Fruit fly (Drosophila melanogaster) whole organism, embryonic: ENCODE data around the gene mib1.

Source experiments
- CG11398 ChIP-seq: fragments of 200-800 bp; sonication (Bioruptor generic); optimal IDR thresholded peaks from 2 replicates; lab custom pipeline; 2016; ENCODE audit warnings: missing biosample characterization, missing genetic modification characterization
- CG11723 ChIP-seq: fragments of 200-800 bp; sonication (Bioruptor generic); optimal IDR thresholded peaks from 2 replicates; lab custom pipeline; 2017; ENCODE audit warnings: missing biosample characterization, mild to moderate bottlenecking, missing genetic modification characterization
- CG14050 ChIP-seq: fragments of 200-800 bp; sonication (Bioruptor generic); IDR thresholded peaks from 3 replicates; pipeline ENCODE4 v1.3.6; 2022; ENCODE audit warnings: missing biosample characterization, missing genetic modification characterization
- CG15011 ChIP-seq: fragments of 200-800 bp; sonication (Bioruptor generic); optimal IDR thresholded peaks from 3 replicates; lab custom pipeline; 2018; ENCODE audit warnings: missing biosample characterization, mild to moderate bottlenecking, missing genetic modification characterization
- CG15073 ChIP-seq: fragments of 200-800 bp; sonication (Bioruptor generic); optimal IDR thresholded peaks from 2 replicates; lab custom pipeline; 2016; ENCODE audit warnings: missing biosample characterization, missing genetic modification characterization
- CG15269 ChIP-seq: fragments of 200-800 bp; sonication (Bioruptor generic); optimal IDR thresholded peaks from 2 replicates; lab custom pipeline; 2018; ENCODE audit warnings: missing biosample characterization, mild to moderate bottlenecking, missing genetic modification characterization, moderate library complexity
- CG17385 ChIP-seq: fragments of 200-800 bp; sonication (Bioruptor generic); optimal IDR thresholded peaks from 3 replicates; lab custom pipeline; 2018; ENCODE audit warnings: missing biosample characterization, mild to moderate bottlenecking, missing genetic modification characterization
- CG2678 ChIP-seq: fragments of 200-800 bp; sonication (Bioruptor generic); optimal IDR thresholded peaks from 3 replicates; lab custom pipeline; 2019; ENCODE audit warnings: missing biosample characterization, mild to moderate bottlenecking, missing genetic modification characterization, moderate library complexity
- CG3281 ChIP-seq: fragments of 200-800 bp; sonication (Bioruptor generic); optimal IDR thresholded peaks from 3 replicates; lab custom pipeline; 2017; ENCODE audit warnings: missing biosample characterization, mild to moderate bottlenecking, missing genetic modification characterization
- CG4424 ChIP-seq: fragments of 200-800 bp; sonication (Bioruptor generic); optimal IDR thresholded peaks from 3 replicates; lab custom pipeline; 2016; ENCODE audit warnings: missing biosample characterization, missing genetic modification characterization
- CG4617 ChIP-seq: fragments of 200-800 bp; sonication (Bioruptor generic); optimal IDR thresholded peaks from 3 replicates; lab custom pipeline; 2016; ENCODE audit warnings: missing biosample characterization, missing genetic modification characterization, borderline replicate concordance
- CG4820 ChIP-seq: fragments of 200-800 bp; sonication (Bioruptor generic); optimal IDR thresholded peaks from 3 replicates; lab custom pipeline; 2016; ENCODE audit warnings: missing biosample characterization, missing genetic modification characterization
- CG8089 ChIP-seq: fragments of 200-800 bp; sonication (Bioruptor generic); optimal IDR thresholded peaks from 3 replicates; lab custom pipeline; 2016; ENCODE audit warnings: missing biosample characterization, missing genetic modification characterization
- CG8281 ChIP-seq: fragments of 200-800 bp; sonication (Bioruptor generic); optimal IDR thresholded peaks from 2 replicates; lab custom pipeline; 2018; ENCODE audit warnings: missing biosample characterization, mild to moderate bottlenecking, missing genetic modification characterization, moderate library complexity
- CkIIα-i1 ChIP-seq: fragments of 200-800 bp; sonication (Bioruptor generic); IDR thresholded peaks from 2 replicates; pipeline ENCODE4 v1.3.6; 2022; ENCODE audit warnings: missing biosample characterization, missing genetic modification characterization
- D19A ChIP-seq: fragments of 200-800 bp; optimal IDR thresholded peaks from 3 replicates; lab custom pipeline; 2019; ENCODE audit warnings: missing biosample characterization, mild to moderate bottlenecking, missing genetic modification characterization, moderate library complexity
- Dll ChIP-seq: fragments of 200-800 bp; sonication (Bioruptor generic); IDR thresholded peaks from 4 replicates; pipeline ENCODE4 v1.3.6; 2022; ENCODE audit warnings: missing biosample characterization, missing genetic modification characterization; ENCODE audit not compliant: partially characterized antibody
- Drgx ChIP-seq: fragments of 200-800 bp; sonication (Bioruptor generic); IDR thresholded peaks from 2 replicates; pipeline ENCODE4 v1.3.6; 2022; ENCODE audit warnings: missing biosample characterization, missing genetic modification characterization
- Hey ChIP-seq: fragments of 200-800 bp; sonication (Bioruptor generic); optimal IDR thresholded peaks from 3 replicates; lab custom pipeline; 2018; ENCODE audit warnings: missing biosample characterization, mild to moderate bottlenecking, missing genetic modification characterization
- HmgD ChIP-seq: fragments of 200-800 bp; sonication (Bioruptor generic); optimal IDR thresholded peaks from 3 replicates; lab custom pipeline; 2016; ENCODE audit warnings: missing biosample characterization, missing genetic modification characterization
- Hr3 ChIP-seq: fragments of 200-800 bp; sonication (Bioruptor generic); optimal IDR thresholded peaks from 3 replicates; lab custom pipeline; 2016; ENCODE audit warnings: missing biosample characterization, missing genetic modification characterization
- Kr ChIP-seq: fragments of 200-800 bp; sonication (Bioruptor generic); optimal IDR thresholded peaks from 2 replicates; lab custom pipeline; 2017; ENCODE audit warnings: missing biosample characterization, mild to moderate bottlenecking, missing genetic modification characterization
- Nf-YC ChIP-seq: fragments of 200-800 bp; optimal IDR thresholded peaks from 3 replicates; lab custom pipeline; 2019; ENCODE audit warnings: missing biosample characterization, mild to moderate bottlenecking, missing genetic modification characterization, moderate library complexity
- Oaz ChIP-seq: fragments of 200-800 bp; sonication (Bioruptor generic); IDR thresholded peaks from 2 replicates; pipeline ENCODE4 v1.3.6; 2022; ENCODE audit warnings: missing biosample characterization, missing genetic modification characterization
- Oli ChIP-seq: fragments of 200-800 bp; sonication (Bioruptor generic); optimal IDR thresholded peaks from 2 replicates; lab custom pipeline; 2018; ENCODE audit warnings: missing biosample characterization, mild to moderate bottlenecking, missing genetic modification characterization, moderate library complexity
- Pdp1 ChIP-seq, 2 experiments: fragments of 200-800 bp; sonication (Bioruptor generic); optimal IDR thresholded peaks; 3 replicates each; lab custom pipeline; 2016; ENCODE audit warnings: missing biosample characterization in 2 of 2, missing genetic modification characterization in 2 of 2, mild to moderate bottlenecking in 1 of 2, moderate library complexity in 1 of 2
- Side ChIP-seq: fragments of 200-800 bp; sonication (Bioruptor generic); optimal IDR thresholded peaks from 2 replicates; lab custom pipeline; 2016; ENCODE audit warnings: missing biosample characterization, missing genetic modification characterization
- Ssrp ChIP-seq: fragments of 200-800 bp; sonication (Bioruptor generic); optimal IDR thresholded peaks from 2 replicates; lab custom pipeline; 2018; ENCODE audit warnings: missing biosample characterization, mild to moderate bottlenecking, missing genetic modification characterization, moderate library complexity
- bab2 ChIP-seq: fragments of 200-800 bp; sonication (Bioruptor generic); optimal IDR thresholded peaks from 2 replicates; lab custom pipeline; 2016; ENCODE audit warnings: missing biosample characterization, missing genetic modification characterization
- dati ChIP-seq: fragments of 200-800 bp; sonication (Bioruptor generic); IDR thresholded peaks from 2 replicates; pipeline ENCODE4 v1.3.6; 2022; ENCODE audit warnings: missing biosample characterization, missing genetic modification characterization
- dm ChIP-seq: fragments of 200-800 bp; sonication (Bioruptor generic); optimal IDR thresholded peaks from 3 replicates; lab custom pipeline; 2016; ENCODE audit warnings: missing biosample characterization, missing genetic modification characterization
- eve ChIP-seq, 2 experiments: fragments of >200 bp; optimal IDR thresholded peaks; 2 replicates each; lab custom pipeline; 2017; ENCODE audit warnings: missing biosample characterization in 2 of 2, missing genetic modification characterization in 2 of 2
- eyg ChIP-seq: fragments of 200-800 bp; sonication (Bioruptor generic); optimal IDR thresholded peaks from 3 replicates; lab custom pipeline; 2016; ENCODE audit warnings: missing biosample characterization, missing genetic modification characterization
- fd102C ChIP-seq: fragments of 200-800 bp; sonication (Bioruptor generic); optimal IDR thresholded peaks from 2 replicates; lab custom pipeline; 2018; ENCODE audit warnings: missing biosample characterization, mild to moderate bottlenecking, missing genetic modification characterization, moderate library complexity
- fd64A ChIP-seq: fragments of 200-800 bp; sonication (Bioruptor generic); optimal IDR thresholded peaks from 3 replicates; lab custom pipeline; 2018; ENCODE audit warnings: missing biosample characterization, mild to moderate bottlenecking, missing genetic modification characterization
- grn ChIP-seq: fragments of 200-800 bp; sonication (Bioruptor generic); optimal IDR thresholded peaks from 3 replicates; lab custom pipeline; 2017; ENCODE audit warnings: missing biosample characterization, missing genetic modification characterization
- her ChIP-seq: fragments of 200-800 bp; sonication (Bioruptor generic); optimal IDR thresholded peaks from 2 replicates; lab custom pipeline; 2016; ENCODE audit warnings: missing biosample characterization, missing genetic modification characterization
- hkb ChIP-seq, 2 experiments: fragments of 200-800 bp in 1 of 2; fragments of >200 bp in 1 of 2; sonication (Bioruptor generic) in 1 of 2; IDR thresholded peaks in 1 of 2; optimal IDR thresholded peaks in 1 of 2; 2 replicates each; pipeline versions ENCODE4 v1.3.6 to Lab custom; 2017 to 2022; ENCODE audit warnings: missing biosample characterization in 1 of 2, missing genetic modification characterization in 1 of 2
- insv ChIP-seq, 2 experiments: fragments of 200-800 bp; sonication (Bioruptor generic); optimal IDR thresholded peaks; 3 replicates each; lab custom pipeline; 2016 to 2018; ENCODE audit warnings: missing biosample characterization in 2 of 2, missing genetic modification characterization in 2 of 2
- jing ChIP-seq: fragments of 200-800 bp; sonication (Bioruptor generic); optimal IDR thresholded peaks from 2 replicates; lab custom pipeline; 2018; ENCODE audit warnings: missing biosample characterization, mild to moderate bottlenecking, missing genetic modification characterization
- mam ChIP-seq: fragments of 200-800 bp; sonication (Bioruptor generic); optimal IDR thresholded peaks from 3 replicates; lab custom pipeline; 2016; ENCODE audit warnings: missing biosample characterization, missing genetic modification characterization
- mld ChIP-seq: fragments of 200-800 bp; sonication (Bioruptor generic); IDR thresholded peaks from 3 replicates; pipeline ENCODE4 v1.3.6; 2022; ENCODE audit warnings: missing biosample characterization, missing genetic modification characterization; ENCODE audit not compliant: partially characterized antibody
- nerfin-2 ChIP-seq: fragments of 200-800 bp; sonication (Bioruptor generic); IDR thresholded peaks from 2 replicates; pipeline ENCODE4 v1.3.6; 2022; ENCODE audit warnings: missing biosample characterization, missing genetic modification characterization; ENCODE audit not compliant: partially characterized antibody
- otp ChIP-seq: fragments of 200-800 bp; sonication (Bioruptor generic); IDR thresholded peaks from 3 replicates; pipeline ENCODE4, ENCODE4 v1.3.6; 2022; ENCODE audit warnings: missing biosample characterization, missing genetic modification characterization
- psq ChIP-seq: fragments of 200-800 bp; sonication (Bioruptor generic); optimal IDR thresholded peaks from 2 replicates; lab custom pipeline; 2017; ENCODE audit warnings: missing biosample characterization, missing genetic modification characterization
- sens-2 ChIP-seq: fragments of 200-800 bp; sonication (Bioruptor generic); IDR thresholded peaks from 2 replicates; pipeline ENCODE4 v1.3.6; 2022; ENCODE audit warnings: missing biosample characterization, missing genetic modification characterization
- stwl ChIP-seq: fragments of 200-800 bp; sonication (Bioruptor generic); optimal IDR thresholded peaks from 3 replicates; lab custom pipeline; 2018; ENCODE audit warnings: missing biosample characterization, mild to moderate bottlenecking, missing genetic modification characterization, moderate library complexity
- tup ChIP-seq: fragments of 200-800 bp; sonication (Bioruptor generic); optimal IDR thresholded peaks from 2 replicates; lab custom pipeline; 2016; ENCODE audit warnings: missing biosample characterization, mild to moderate bottlenecking, missing genetic modification characterization, moderate library complexity
- unpg ChIP-seq: fragments of 200-800 bp; sonication (Bioruptor generic); optimal IDR thresholded peaks from 3 replicates; lab custom pipeline; 2018; ENCODE audit warnings: missing biosample characterization, mild to moderate bottlenecking, missing genetic modification characterization, moderate library complexity
- wor ChIP-seq: fragments of 200-800 bp; sonication (Bioruptor generic); IDR thresholded peaks from 2 replicates; pipeline ENCODE4 v1.3.6; 2022; ENCODE audit warnings: missing biosample characterization, missing genetic modification characterization
- zfh1 ChIP-seq: fragments of 200-800 bp; sonication (Bioruptor generic); IDR thresholded peaks from 3 replicates; pipeline ENCODE4 v1.3.6; 2022; ENCODE audit warnings: missing biosample characterization, missing genetic modification characterization

Gene mib1

dm6 chr3L:16051719-16052122 is 40.1 kb upstream of the mib1 start, which contains the start of gene Mbs (continued):
- TF ChIP-seq Hey (no peak), Kr (GFP tag; lab: Kevin White, UChicago) (no peak), CG2678 (tag; lab: Kevin White, UChicago) (peak; percentile 1), CG4820 (GFP tag; lab: Kevin White, UChicago) (no peak), Nf-YC (tag; lab: Kevin White, UChicago) (peak; percentile 31), zfh1 (GFP tag; lab: Robert Waterston, UW) (no peak; the same call in 2 of the 3 replicates), Oli (tag; lab: Kevin White, UChicago) (no peak), CG3281 (GFP tag; lab: Kevin White, UChicago) (no peak), dm (GFP tag; lab: Kevin White, UChicago) (no peak), Drgx (GFP tag; lab: Robert Waterston, UW) (no peak), dati (GFP tag; lab: Robert Waterston, UW) (no peak), CG15073 (no peak), eyg (GFP tag; lab: Kevin White, UChicago) (no peak), mld (peak; percentile 65; the same call in 1 of the 3 replicates), wor (no peak), CG15269 (tag; lab: Kevin White, UChicago) (peak; percentile 10), CG14050 (GFP tag; lab: Robert Waterston, UW) (no peak), D19A (tag; lab: Kevin White, UChicago) (peak; percentile 6), fd102C (GFP tag; lab: Kevin White, UChicago) (no peak), jing (GFP tag; lab: Kevin White, UChicago) (no peak), stwl (peak; percentile 43), fd64A (GFP tag; lab: Kevin White, UChicago) (no peak), CG8281 (tag; lab: Kevin White, UChicago) (no peak), CG11723 (GFP tag; lab: Kevin White, UChicago) (no peak), otp (no peak), unpg (GFP tag; lab: Kevin White, UChicago) (peak; percentile 2), CG11398 (no peak), Dll (GFP tag; lab: Robert Waterston, UW) (peak; percentile 10; the same call in 3 of the 4 replicates), CG8089 (GFP tag; lab: Kevin White, UChicago) (no peak), grn (GFP tag; lab: Kevin White, UChicago) (no peak), CkIIα-i1 (GFP tag; lab: Robert Waterston, UW) (no peak), Oaz (GFP tag; lab: Robert Waterston, UW) (no peak), Side (GFP tag; lab: Kevin White, UChicago) (no peak), CG15011 (GFP tag; lab: Kevin White, UChicago) (no peak), Pdp1 (GFP tag; optimal IDR thresholded peaks at IDR 0.05; lab: Kevin White, UChicago) (no peak), insv (GFP tag; optimal IDR thresholded peaks at IDR 0.05; lab: Kevin White, UChicago) (peak in 1 of 2 experiments; percentile 41), hkb (optimal IDR thresholded peaks at IDR 0.05; lab: Kevin White, UChicago) (no peak), hkb (GFP tag; IDR thresholded peaks at IDR 0.05; lab: Robert Waterston, UW) (peak; percentile 31; the same call in 1 of the 2 replicates), sens-2 (GFP tag; lab: Robert Waterston, UW) (no peak), psq (GFP tag; lab: Kevin White, UChicago) (no peak), CG4617 (GFP tag; lab: Kevin White, UChicago) (no peak), nerfin-2 (GFP tag; lab: Robert Waterston, UW) (0 out of 2 replicates have a peak, but pooled peaks have one; percentile 7), Ssrp (tag; lab: Kevin White, UChicago) (no peak), mam (GFP tag; lab: Kevin White, UChicago) (no peak), CG4424 (GFP tag; lab: Kevin White, UChicago) (no peak), her (GFP tag; lab: Kevin White, UChicago) (no peak), Hr3 (GFP tag; lab: Kevin White, UChicago) (no peak), CG17385 (GFP tag; lab: Kevin White, UChicago) (no peak), tup (GFP tag; lab: Kevin White, UChicago) (no peak), bab2 (GFP tag; lab: Kevin White, UChicago) (no peak), eve (GFP tag; optimal IDR thresholded peaks at IDR 0.05; lab: Kevin White, UChicago) (peak in 1 of 2 experiments; percentile 39), HmgD (GFP tag; lab: Kevin White, UChicago) (no peak)
